Fruit fly (Drosophila melanogaster) whole organism, embryonic: ENCODE data around the gene obst-B.

Experiments
- Bdp1 ChIP-seq: fragments of 200-800 bp; sonication (Bioruptor generic); optimal IDR thresholded peaks from 3 replicates; lab custom pipeline; 2016; ENCODE audit warnings: missing biosample characterization, missing genetic modification characterization
- Bgb ChIP-seq: fragments of 200-800 bp; sonication (Bioruptor generic); IDR thresholded peaks from 2 replicates; pipeline ENCODE4 v1.3.6; 2022; ENCODE audit warnings: missing biosample characterization, missing genetic modification characterization; ENCODE audit not compliant: partially characterized antibody
- CG12155 ChIP-seq: fragments of 200-800 bp; sonication (Bioruptor generic); optimal IDR thresholded peaks from 3 replicates; lab custom pipeline; 2016; ENCODE audit warnings: missing biosample characterization, missing genetic modification characterization
- CG12236 ChIP-seq: fragments of 200-800 bp; sonication (Bioruptor generic); optimal IDR thresholded peaks from 2 replicates; lab custom pipeline; 2016; ENCODE audit warnings: missing biosample characterization, missing genetic modification characterization
- CG13287 ChIP-seq: fragments of 200-800 bp; sonication (Bioruptor generic); IDR thresholded peaks from 2 replicates; pipeline ENCODE4 v1.3.6; 2022; ENCODE audit warnings: missing biosample characterization, missing genetic modification characterization; ENCODE audit not compliant: partially characterized antibody
- CG13624 ChIP-seq: fragments of 200-800 bp; sonication (Bioruptor generic); optimal IDR thresholded peaks from 2 replicates; lab custom pipeline; 2016; ENCODE audit warnings: missing biosample characterization, missing genetic modification characterization
- CG14860 ChIP-seq: fragments of 200-800 bp; sonication (Bioruptor generic); IDR thresholded peaks from 3 replicates; pipeline ENCODE4 v1.3.6; 2022; ENCODE audit warnings: missing biosample characterization, missing genetic modification characterization; ENCODE audit not compliant: partially characterized antibody
- CG16815 ChIP-seq: fragments of 200-800 bp; sonication (Bioruptor generic); optimal IDR thresholded peaks from 3 replicates; lab custom pipeline; 2017; ENCODE audit warnings: missing biosample characterization, mild to moderate bottlenecking, missing genetic modification characterization
- CG3838 ChIP-seq: fragments of 200-800 bp; sonication (Bioruptor generic); optimal IDR thresholded peaks from 3 replicates; lab custom pipeline; 2016; ENCODE audit warnings: missing biosample characterization, missing genetic modification characterization
- CG4328 ChIP-seq: fragments of 200-800 bp; sonication (Bioruptor generic); optimal IDR thresholded peaks from 3 replicates; lab custom pipeline; 2017; ENCODE audit warnings: missing biosample characterization, missing genetic modification reagents, missing genetic modification characterization
- CG4404 ChIP-seq: fragments of 200-800 bp; sonication (Bioruptor generic); IDR thresholded peaks from 2 replicates; pipeline ENCODE4 v1.3.6; 2022; ENCODE audit warnings: missing biosample characterization, missing genetic modification characterization
- CG5180 ChIP-seq: fragments of 200-800 bp; sonication (Bioruptor generic); optimal IDR thresholded peaks from 3 replicates; lab custom pipeline; 2017; ENCODE audit warnings: missing biosample characterization, missing genetic modification characterization, mild to moderate bottlenecking, moderate library complexity, missing genetic modification reagents
- CG7963 ChIP-seq: fragments of 200-800 bp; sonication (Bioruptor generic); IDR thresholded peaks from 3 replicates; pipeline ENCODE4 v1.3.6; 2022; ENCODE audit warnings: missing biosample characterization, missing genetic modification characterization; ENCODE audit not compliant: partially characterized antibody
- CG7987 ChIP-seq: fragments of 200-800 bp; sonication (Bioruptor generic); optimal IDR thresholded peaks from 2 replicates; lab custom pipeline; 2018; ENCODE audit warnings: missing biosample characterization, mild to moderate bottlenecking, missing genetic modification characterization, moderate library complexity
- CG9609 ChIP-seq: fragments of 200-800 bp; sonication (Bioruptor generic); optimal IDR thresholded peaks from 3 replicates; lab custom pipeline; 2016; ENCODE audit warnings: missing biosample characterization, missing genetic modification characterization
- CG9727 ChIP-seq: fragments of 200-800 bp; sonication (Bioruptor generic); optimal IDR thresholded peaks from 3 replicates; lab custom pipeline; 2017; ENCODE audit warnings: missing biosample characterization, mild to moderate bottlenecking, missing genetic modification characterization
- CG9817 ChIP-seq: fragments of 200-800 bp; sonication (Bioruptor generic); optimal IDR thresholded peaks from 2 replicates; lab custom pipeline; 2018; ENCODE audit warnings: missing biosample characterization, mild to moderate bottlenecking, missing genetic modification characterization, moderate library complexity
- D19B ChIP-seq: fragments of 200-800 bp; sonication (Bioruptor generic); optimal IDR thresholded peaks from 2 replicates; lab custom pipeline; 2017; ENCODE audit warnings: missing biosample characterization, mild to moderate bottlenecking, missing genetic modification characterization
- Dip2 ChIP-seq: fragments of 200-800 bp; sonication (Bioruptor generic); IDR thresholded peaks from 2 replicates; pipeline ENCODE4 v1.3.6; 2022; ENCODE audit warnings: missing biosample characterization, missing genetic modification characterization
- Dip3 ChIP-seq: fragments of 200-800 bp; sonication (Bioruptor generic); optimal IDR thresholded peaks from 3 replicates; lab custom pipeline; 2016; ENCODE audit warnings: missing biosample characterization, missing genetic modification characterization
- Drgx ChIP-seq: fragments of 200-800 bp; sonication (Bioruptor generic); IDR thresholded peaks from 2 replicates; pipeline ENCODE4 v1.3.6; 2022; ENCODE audit warnings: missing biosample characterization, missing genetic modification characterization
- H15 ChIP-seq: fragments of 200-800 bp; sonication (Bioruptor generic); IDR thresholded peaks from 3 replicates; pipeline ENCODE4 v1.3.6; 2022; ENCODE audit warnings: missing biosample characterization, missing genetic modification characterization
- HLH4C ChIP-seq: fragments of 200-800 bp; sonication (Bioruptor generic); IDR thresholded peaks from 3 replicates; pipeline ENCODE4 v1.3.6; 2022; ENCODE audit warnings: missing biosample characterization, missing genetic modification characterization; ENCODE audit not compliant: partially characterized antibody
- Ssrp ChIP-seq: fragments of 200-800 bp; sonication (Bioruptor generic); optimal IDR thresholded peaks from 2 replicates; lab custom pipeline; 2018; ENCODE audit warnings: missing biosample characterization, mild to moderate bottlenecking, missing genetic modification characterization, moderate library complexity
- abd-A ChIP-seq: fragments of 200-800 bp; sonication (Bioruptor generic); optimal IDR thresholded peaks from 3 replicates; lab custom pipeline; 2019; ENCODE audit warnings: missing biosample characterization, mild to moderate bottlenecking, missing genetic modification characterization, moderate library complexity
- amos ChIP-seq: fragments of 200-800 bp; sonication (Bioruptor generic); IDR thresholded peaks from 2 replicates; pipeline ENCODE4 v1.3.6; 2022; ENCODE audit warnings: missing biosample characterization, missing genetic modification characterization; ENCODE audit not compliant: partially characterized antibody
- bsh ChIP-seq, 2 experiments: fragments of 200-800 bp; sonication (Bioruptor generic); optimal IDR thresholded peaks; 2 replicates each; lab custom pipeline; 2017 to 2018; ENCODE audit warnings: mild to moderate bottlenecking in 2 of 2, missing biosample characterization in 2 of 2, missing genetic modification characterization in 2 of 2, moderate library complexity in 1 of 2
- chm ChIP-seq: fragments of 200-800 bp; sonication (Bioruptor generic); IDR thresholded peaks from 2 replicates; pipeline ENCODE4 v1.3.6; 2022; ENCODE audit warnings: missing biosample characterization, missing genetic modification characterization
- cwo ChIP-seq: fragments of 200-800 bp; sonication (Bioruptor generic); optimal IDR thresholded peaks from 3 replicates; lab custom pipeline; 2017; ENCODE audit warnings: missing biosample characterization, missing genetic modification characterization, mild to moderate bottlenecking, moderate library complexity, missing genetic modification reagents
- fru ChIP-seq: fragments of >200 bp; optimal IDR thresholded peaks from 2 replicates; lab custom pipeline; 2017
- gsb ChIP-seq: fragments of 200-800 bp; sonication (Bioruptor generic); IDR thresholded peaks from 2 replicates; pipeline ENCODE4 v1.3.6; 2022; ENCODE audit warnings: missing biosample characterization, missing genetic modification characterization
- gsb-n ChIP-seq: fragments of 200-800 bp; sonication (Bioruptor generic); optimal IDR thresholded peaks from 3 replicates; lab custom pipeline; 2018; ENCODE audit warnings: missing biosample characterization, mild to moderate bottlenecking, missing genetic modification characterization
- gt ChIP-seq: fragments of 200-800 bp; sonication (Bioruptor generic); IDR thresholded peaks from 2 replicates; pipeline ENCODE4 v1.3.6; 2022; ENCODE audit warnings: missing biosample characterization, missing genetic modification characterization
- hb ChIP-seq: fragments of 200-800 bp; sonication (Bioruptor generic); IDR thresholded peaks from 3 replicates; pipeline ENCODE4 v1.3.6; 2022; ENCODE audit warnings: missing biosample characterization, missing genetic modification characterization; ENCODE audit not compliant: partially characterized antibody
- inv ChIP-seq: fragments of 200-800 bp; sonication (Bioruptor generic); IDR thresholded peaks from 2 replicates; pipeline ENCODE4 v1.3.6; 2022; ENCODE audit warnings: missing biosample characterization, missing genetic modification characterization; ENCODE audit not compliant: partially characterized antibody
- mld ChIP-seq: fragments of 200-800 bp; sonication (Bioruptor generic); IDR thresholded peaks from 3 replicates; pipeline ENCODE4 v1.3.6; 2022; ENCODE audit warnings: missing biosample characterization, missing genetic modification characterization; ENCODE audit not compliant: partially characterized antibody
- row ChIP-seq: fragments of 200-800 bp; sonication (Bioruptor generic); IDR thresholded peaks from 3 replicates; pipeline ENCODE4 v1.3.6; 2022; ENCODE audit warnings: missing biosample characterization, missing genetic modification characterization
- sob ChIP-seq: fragments of 200-800 bp; sonication (Bioruptor generic); IDR thresholded peaks from 2 replicates; pipeline ENCODE4 v1.3.6; 2022; ENCODE audit warnings: missing biosample characterization, missing genetic modification characterization
- tna ChIP-seq: fragments of 200-800 bp; sonication (Bioruptor generic); IDR thresholded peaks from 2 replicates; pipeline ENCODE4 v1.3.6; 2022; ENCODE audit warnings: missing biosample characterization, missing genetic modification characterization; ENCODE audit not compliant: partially characterized antibody
- twi ChIP-seq: fragments of 200-800 bp; optimal IDR thresholded peaks from 2 replicates; lab custom pipeline; 2019; ENCODE audit warnings: missing biosample characterization, mild to moderate bottlenecking, missing genetic modification characterization, moderate library complexity
- tx ChIP-seq: fragments of 200-800 bp; sonication (Bioruptor generic); optimal IDR thresholded peaks from 2 replicates; lab custom pipeline; 2016; ENCODE audit warnings: missing biosample characterization, missing genetic modification characterization
- vnd ChIP-seq: fragments of 200-800 bp; sonication (Bioruptor generic); IDR thresholded peaks from 3 replicates; pipeline ENCODE4 v1.3.6; 2022; ENCODE audit warnings: missing biosample characterization, missing genetic modification characterization; ENCODE audit not compliant: partially characterized antibody

Gene obst-B

DNA sequence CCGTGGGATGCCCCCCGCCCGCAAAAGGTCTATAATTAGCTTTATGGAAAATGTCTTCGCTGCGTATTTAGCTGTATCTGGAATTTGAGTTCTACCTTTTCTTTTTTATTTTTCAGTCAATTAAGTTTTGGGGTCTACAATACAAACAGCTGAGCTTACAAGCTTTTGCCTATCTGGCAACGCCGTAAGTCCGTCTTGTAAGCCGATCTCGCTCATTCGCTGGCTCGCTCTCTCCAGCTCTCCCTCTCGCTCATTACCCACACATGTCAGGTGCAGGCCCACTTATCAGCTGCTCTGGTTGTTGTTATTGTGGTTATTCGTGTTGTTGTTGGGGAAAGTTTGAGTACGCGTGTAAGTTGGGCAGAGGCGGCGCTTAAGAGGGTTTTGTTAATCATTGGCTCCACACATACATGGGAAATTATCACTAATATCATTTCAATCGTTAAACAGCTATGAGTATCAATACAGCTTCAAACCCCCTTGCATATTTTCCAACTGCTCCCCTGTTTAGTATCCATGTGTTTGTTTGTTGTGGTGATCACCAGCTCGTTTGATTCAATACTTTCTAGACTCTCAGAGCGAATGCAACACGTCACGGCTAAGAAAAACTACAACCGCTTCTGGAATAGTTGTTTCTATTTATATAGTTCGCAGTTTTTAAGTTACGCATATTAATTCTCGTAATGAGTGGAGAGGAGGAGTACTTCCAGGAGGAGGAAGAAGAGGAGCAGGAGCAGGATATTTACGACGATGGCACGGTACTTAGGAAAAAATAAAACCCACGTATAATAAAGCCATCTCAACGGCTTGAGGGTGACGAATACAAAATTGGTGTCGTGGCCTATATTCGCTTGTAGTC, 22.5 kb upstream of the obst-B start (continued):
- TF ChIP-seq Dip3 (GFP tag; lab: Kevin White, UChicago) (peak; percentile 98), chm (GFP tag; lab: Robert Waterston, UW) (peak; percentile 98), mld (GFP tag; lab: Robert Waterston, UW) (no peak), abd-A (tag; lab: Kevin White, UChicago) (no peak), CG16815 (peak; percentile 97), gt (peak; percentile 90), CG7987 (GFP tag; lab: Kevin White, UChicago) (peak; percentile 95)

DNA sequence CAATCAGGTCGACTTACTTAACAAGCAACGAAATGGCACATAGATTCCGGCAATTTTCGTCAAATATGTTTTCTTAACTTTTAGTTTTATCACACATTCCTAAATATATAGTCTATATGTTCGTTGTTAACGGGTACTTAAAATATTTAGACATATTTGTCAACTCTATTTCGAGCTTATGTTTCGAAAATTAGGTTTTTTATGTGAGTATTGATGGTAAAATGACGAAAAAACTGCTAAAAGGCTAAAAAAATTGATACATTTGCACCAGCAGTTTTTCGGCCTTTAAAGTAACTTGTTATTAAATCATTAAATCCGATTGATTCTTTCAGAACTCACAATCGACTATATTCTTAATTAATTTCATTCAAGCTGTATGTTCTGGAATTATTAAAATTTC, 15.1 kb upstream of the obst-B start, which contains the start of gene CG13131:
Gene CG13131 (minus strand): TSS at position 101 of the 400 bp plus-strand sequence.
- no peak for TF ChIP-seq tx (GFP tag; lab: Kevin White, UChicago)

DNA sequence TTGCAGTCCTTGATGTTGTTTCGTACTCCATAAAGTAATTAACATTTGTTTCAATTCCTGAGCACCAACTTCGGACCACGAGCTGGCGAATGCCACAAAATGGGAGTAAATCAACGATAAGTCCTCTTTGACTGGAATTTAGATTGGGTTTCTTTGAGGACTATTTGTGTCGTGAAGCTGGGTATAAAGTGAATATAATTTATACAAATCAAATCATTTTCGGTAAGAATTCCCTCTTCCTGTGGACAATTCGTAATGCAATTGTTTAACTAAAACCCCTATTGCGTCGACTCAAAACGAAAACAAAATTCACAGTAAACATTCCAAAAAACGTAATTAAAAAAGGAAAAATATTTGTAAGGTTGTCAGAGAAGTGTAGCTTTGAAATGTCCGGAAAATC, 6.1 kb upstream of the obst-B start, which contains the start of gene CG13127:
Gene CG13127 (plus strand): TSS at position 301 of the 400 bp plus-strand sequence.
- TF ChIP-seq CG4328 (GFP tag; lab: Kevin White, UChicago) (no peak), cwo (GFP tag; lab: Kevin White, UChicago) (no peak), CG9817 (no peak), CG4404 (GFP tag; lab: Robert Waterston, UW) (no peak), vnd (GFP tag; lab: Robert Waterston, UW) (no peak), amos (GFP tag; lab: Robert Waterston, UW) (no peak), CG7987 (GFP tag; lab: Kevin White, UChicago) (no peak), gsb (GFP tag; lab: Robert Waterston, UW) (no peak)

DNA sequence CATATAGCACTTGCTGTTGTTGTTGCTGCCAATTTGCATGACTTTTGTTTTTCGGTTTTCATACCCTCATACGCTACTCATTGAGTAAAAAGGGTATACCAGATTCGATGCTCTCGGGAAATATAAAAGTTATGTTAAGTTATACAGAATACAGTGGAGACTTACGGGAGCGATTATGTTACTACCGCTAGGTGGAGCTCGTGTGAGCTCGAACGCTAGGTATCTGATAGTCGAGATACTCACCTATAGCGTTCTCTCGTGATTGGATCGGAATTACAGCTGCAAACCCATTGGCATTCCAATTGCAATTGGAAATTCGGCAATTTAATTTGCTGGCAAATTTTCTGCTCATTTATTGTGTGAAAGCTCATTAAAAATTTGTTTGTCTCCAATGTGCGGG, 920 bp downstream of the obst-B start:
- TF ChIP-seq CG5180 (no peak), CG14860 (GFP tag; lab: Robert Waterston, UW) (peak; percentile 84), CG13624 (GFP tag; lab: Kevin White, UChicago) (no peak), sob (GFP tag; lab: Robert Waterston, UW) (no peak), CG12236 (GFP tag; lab: Kevin White, UChicago) (no peak), Drgx (GFP tag; lab: Robert Waterston, UW) (peak; percentile 55; the same call in 1 of the 2 replicates), row (GFP tag; lab: Robert Waterston, UW) (no peak), gsb-n (tag; lab: Kevin White, UChicago) (no peak), tna (peak; percentile 95), inv (GFP tag; lab: Robert Waterston, UW) (peak; percentile 20; the same call in 1 of the 2 replicates), bsh (GFP tag; optimal IDR thresholded peaks at IDR 0.05; lab: Kevin White, UChicago) (no peak), CG3838 (no peak), CG9817 (no peak), twi (no peak), hb (GFP tag; lab: Robert Waterston, UW) (peak; percentile 81), mld (GFP tag; lab: Robert Waterston, UW) (peak; percentile 89), CG9609 (no peak), H15 (GFP tag; lab: Robert Waterston, UW) (0 out of 3 replicates have a peak, but pooled peaks have one; percentile 32), CG12155 (GFP tag; lab: Kevin White, UChicago) (no peak), HLH4C (GFP tag; lab: Robert Waterston, UW) (peak; percentile 95), CG9727 (GFP tag; lab: Kevin White, UChicago) (no peak), fru (lab: Kevin White, UChicago) (no peak), Bgb (GFP tag; lab: Robert Waterston, UW) (peak; percentile 82), Bdp1 (no peak), D19B (GFP tag; lab: Kevin White, UChicago) (peak; percentile 38), CG13287 (GFP tag; lab: Robert Waterston, UW) (peak; percentile 23; the same call in 1 of the 2 replicates), CG7963 (GFP tag; lab: Robert Waterston, UW) (peak; percentile 89), Dip2 (GFP tag; lab: Robert Waterston, UW) (no peak), Ssrp (tag; lab: Kevin White, UChicago) (no peak)
